Fruit fly (Drosophila melanogaster) whole organism, embryonic: ENCODE measurements around the gene Prim2.
A peak's percentile ranks its signal among the peaks of the same experiment; 100 is the strongest.

Experiments
- ATbp ChIP-seq: fragments of 200-800 bp; sonication (Bioruptor generic); optimal IDR thresholded peaks from 2 replicates; lab custom pipeline; 2017; ENCODE audit warnings: missing biosample characterization, mild to moderate bottlenecking, missing genetic modification characterization, missing genetic modification reagents
- B-H1 ChIP-seq: fragments of 200-800 bp; sonication (Bioruptor generic); IDR thresholded peaks from 3 replicates; pipeline ENCODE4 v1.3.6; 2022; ENCODE audit warnings: missing biosample characterization, missing genetic modification characterization
- Blimp-1 ChIP-seq: fragments of 200-800 bp; sonication (Bioruptor generic); optimal IDR thresholded peaks from 3 replicates; lab custom pipeline; 2018; ENCODE audit warnings: missing biosample characterization, missing genetic modification characterization, mild to moderate bottlenecking, moderate library complexity, missing genetic modification reagents
- CG11723 ChIP-seq: fragments of 200-800 bp; sonication (Bioruptor generic); optimal IDR thresholded peaks from 2 replicates; lab custom pipeline; 2017; ENCODE audit warnings: missing biosample characterization, mild to moderate bottlenecking, missing genetic modification characterization
- CG12155 ChIP-seq: fragments of 200-800 bp; sonication (Bioruptor generic); optimal IDR thresholded peaks from 3 replicates; lab custom pipeline; 2016; ENCODE audit warnings: missing biosample characterization, missing genetic modification characterization
- CG13775 ChIP-seq: fragments of 200-800 bp; sonication (Bioruptor generic); optimal IDR thresholded peaks from 3 replicates; lab custom pipeline; 2017; ENCODE audit warnings: missing biosample characterization, mild to moderate bottlenecking, missing genetic modification characterization
- CG14050 ChIP-seq: fragments of 200-800 bp; sonication (Bioruptor generic); IDR thresholded peaks from 3 replicates; pipeline ENCODE4 v1.3.6; 2022; ENCODE audit warnings: missing biosample characterization, missing genetic modification characterization
- CG14710 ChIP-seq: fragments of 200-800 bp; sonication (Bioruptor generic); optimal IDR thresholded peaks from 3 replicates; lab custom pipeline; 2019; ENCODE audit warnings: missing biosample characterization, mild to moderate bottlenecking, missing genetic modification characterization, moderate library complexity
- CG14860 ChIP-seq: fragments of 200-800 bp; sonication (Bioruptor generic); IDR thresholded peaks from 3 replicates; pipeline ENCODE4 v1.3.6; 2022; ENCODE audit warnings: missing biosample characterization, missing genetic modification characterization; ENCODE audit not compliant: partially characterized antibody
- CG15514 ChIP-seq: fragments of 200-800 bp; sonication (Bioruptor generic); optimal IDR thresholded peaks from 3 replicates; lab custom pipeline; 2017; ENCODE audit warnings: missing biosample characterization, missing genetic modification characterization, mild to moderate bottlenecking, moderate library complexity, missing genetic modification reagents
- CG15601 ChIP-seq: fragments of 200-800 bp; sonication (Bioruptor generic); optimal IDR thresholded peaks from 3 replicates; lab custom pipeline; 2019; ENCODE audit warnings: missing biosample characterization, mild to moderate bottlenecking, missing genetic modification characterization, moderate library complexity
- CG15696 ChIP-seq: fragments of 200-800 bp; sonication (Bioruptor generic); optimal IDR thresholded peaks from 2 replicates; lab custom pipeline; 2019; ENCODE audit warnings: missing biosample characterization, mild to moderate bottlenecking, missing genetic modification characterization, moderate library complexity
- CG16815 ChIP-seq: fragments of 200-800 bp; sonication (Bioruptor generic); optimal IDR thresholded peaks from 3 replicates; lab custom pipeline; 2017; ENCODE audit warnings: missing biosample characterization, mild to moderate bottlenecking, missing genetic modification characterization
- CG17385 ChIP-seq: fragments of 200-800 bp; sonication (Bioruptor generic); optimal IDR thresholded peaks from 3 replicates; lab custom pipeline; 2018; ENCODE audit warnings: missing biosample characterization, mild to moderate bottlenecking, missing genetic modification characterization
- CG17612 ChIP-seq: fragments of 200-800 bp; sonication (Bioruptor generic); IDR thresholded peaks from 2 replicates; pipeline ENCODE4 v1.3.6; 2022; ENCODE audit warnings: missing biosample characterization, missing genetic modification characterization
- CG1792 ChIP-seq: fragments of 200-800 bp; sonication (Bioruptor generic); optimal IDR thresholded peaks from 2 replicates; lab custom pipeline; 2016; ENCODE audit warnings: missing biosample characterization, missing genetic modification characterization
- CG30431 ChIP-seq: fragments of 200-800 bp; sonication (Bioruptor generic); optimal IDR thresholded peaks from 2 replicates; lab custom pipeline; 2017; ENCODE audit warnings: missing biosample characterization, missing genetic modification characterization
- CG31441 ChIP-seq: fragments of 200-800 bp; sonication (Bioruptor generic); IDR thresholded peaks from 2 replicates; pipeline ENCODE4 v1.3.6; 2022; ENCODE audit warnings: missing biosample characterization, missing genetic modification characterization
- CG4424 ChIP-seq: fragments of 200-800 bp; sonication (Bioruptor generic); optimal IDR thresholded peaks from 3 replicates; lab custom pipeline; 2016; ENCODE audit warnings: missing biosample characterization, missing genetic modification characterization
- CG4617 ChIP-seq: fragments of 200-800 bp; sonication (Bioruptor generic); optimal IDR thresholded peaks from 3 replicates; lab custom pipeline; 2016; ENCODE audit warnings: missing biosample characterization, missing genetic modification characterization, borderline replicate concordance
- CG6254 ChIP-seq: fragments of 200-800 bp; sonication (Bioruptor generic); optimal IDR thresholded peaks from 3 replicates; lab custom pipeline; 2017; ENCODE audit warnings: mild to moderate bottlenecking, missing biosample characterization, missing genetic modification reagents, missing genetic modification characterization
- CG8089 ChIP-seq: fragments of 200-800 bp; sonication (Bioruptor generic); optimal IDR thresholded peaks from 3 replicates; lab custom pipeline; 2016; ENCODE audit warnings: missing biosample characterization, missing genetic modification characterization
- CG8765 ChIP-seq: fragments of 200-800 bp; sonication (Bioruptor generic); IDR thresholded peaks from 2 replicates; pipeline ENCODE4 v1.3.6; 2022; ENCODE audit warnings: missing biosample characterization, missing genetic modification characterization
- Chrac-16 ChIP-seq: fragments of 200-800 bp; sonication (Bioruptor generic); optimal IDR thresholded peaks from 3 replicates; lab custom pipeline; 2016; ENCODE audit warnings: missing biosample characterization, missing genetic modification characterization
- D ChIP-seq, 2 experiments: fragments of 200-800 bp in 1 of 2; fragments of >200 bp in 1 of 2; sonication (Bioruptor generic) in 1 of 2; optimal IDR thresholded peaks; 2 replicates in 1 of 2; 3 replicates in 1 of 2; lab custom pipeline; 2017; ENCODE audit warnings: mild to moderate bottlenecking in 1 of 2, missing biosample characterization in 1 of 2, missing genetic modification characterization in 1 of 2, missing genetic modification reagents in 1 of 2
- E2f1 ChIP-seq: fragments of 200-800 bp; sonication (Bioruptor generic); IDR thresholded peaks from 2 replicates; pipeline ENCODE4 v1.3.6; 2022; ENCODE audit warnings: missing biosample characterization, missing genetic modification characterization
- Fer3 ChIP-seq: fragments of 200-800 bp; sonication (Bioruptor generic); optimal IDR thresholded peaks from 2 replicates; lab custom pipeline; 2018; ENCODE audit warnings: missing biosample characterization, mild to moderate bottlenecking, missing genetic modification characterization, moderate library complexity
- Neu2 ChIP-seq: fragments of 200-800 bp; sonication (Bioruptor generic); optimal IDR thresholded peaks from 3 replicates; lab custom pipeline; 2016; ENCODE audit warnings: missing biosample characterization, missing genetic modification characterization, borderline replicate concordance
- Oli ChIP-seq: fragments of 200-800 bp; sonication (Bioruptor generic); optimal IDR thresholded peaks from 2 replicates; lab custom pipeline; 2018; ENCODE audit warnings: missing biosample characterization, mild to moderate bottlenecking, missing genetic modification characterization, moderate library complexity
- Ssrp ChIP-seq: fragments of 200-800 bp; sonication (Bioruptor generic); optimal IDR thresholded peaks from 2 replicates; lab custom pipeline; 2018; ENCODE audit warnings: missing biosample characterization, mild to moderate bottlenecking, missing genetic modification characterization, moderate library complexity
- Usf ChIP-seq: fragments of 200-800 bp; sonication (Bioruptor generic); optimal IDR thresholded peaks from 2 replicates; lab custom pipeline; 2017; ENCODE audit warnings: missing genotype, missing biosample characterization, missing genetic modification characterization
- Xrp1 ChIP-seq: fragments of 200-800 bp; sonication (Bioruptor generic); IDR thresholded peaks from 2 replicates; pipeline ENCODE4 v1.3.6; 2022; ENCODE audit warnings: missing biosample characterization, missing genetic modification characterization
- amos ChIP-seq: fragments of 200-800 bp; sonication (Bioruptor generic); IDR thresholded peaks from 2 replicates; pipeline ENCODE4 v1.3.6; 2022; ENCODE audit warnings: missing biosample characterization, missing genetic modification characterization; ENCODE audit not compliant: partially characterized antibody
- corto ChIP-seq: fragments of 200-800 bp; sonication (Bioruptor generic); optimal IDR thresholded peaks from 2 replicates; lab custom pipeline; 2016; ENCODE audit warnings: missing biosample characterization, mild to moderate bottlenecking, missing genetic modification characterization, moderate library complexity
- eve ChIP-seq, 2 experiments: fragments of >200 bp; optimal IDR thresholded peaks; 2 replicates each; lab custom pipeline; 2017; ENCODE audit warnings: missing biosample characterization in 2 of 2, missing genetic modification characterization in 2 of 2
- fd96Cb ChIP-seq: fragments of 200-800 bp; sonication (Bioruptor generic); optimal IDR thresholded peaks from 2 replicates; lab custom pipeline; 2018; ENCODE audit warnings: missing biosample characterization, mild to moderate bottlenecking, missing genetic modification characterization, moderate library complexity
- gsb-n ChIP-seq: fragments of 200-800 bp; sonication (Bioruptor generic); optimal IDR thresholded peaks from 3 replicates; lab custom pipeline; 2018; ENCODE audit warnings: missing biosample characterization, mild to moderate bottlenecking, missing genetic modification characterization
- hkb ChIP-seq, 2 experiments: fragments of 200-800 bp in 1 of 2; fragments of >200 bp in 1 of 2; sonication (Bioruptor generic) in 1 of 2; IDR thresholded peaks in 1 of 2; optimal IDR thresholded peaks in 1 of 2; 2 replicates each; pipeline versions ENCODE4 v1.3.6 to Lab custom; 2017 to 2022; ENCODE audit warnings: missing biosample characterization in 1 of 2, missing genetic modification characterization in 1 of 2
- ken ChIP-seq: fragments of 200-800 bp; sonication (Bioruptor generic); IDR thresholded peaks from 3 replicates; pipeline ENCODE4 v1.3.6; 2022; ENCODE audit warnings: missing biosample characterization, missing genetic modification characterization
- pb ChIP-seq: fragments of 200-800 bp; sonication (Bioruptor generic); optimal IDR thresholded peaks from 3 replicates; lab custom pipeline; 2016; ENCODE audit warnings: missing biosample characterization, missing genetic modification characterization
- prd ChIP-seq, 3 experiments: fragments of >200 bp in 2 of 3; fragments of 200-800 bp in 1 of 3; sonication (Bioruptor generic) in 1 of 3; optimal IDR thresholded peaks in 2 of 3; IDR thresholded peaks in 1 of 3; 2 replicates in 2 of 3; 3 replicates in 1 of 3; pipeline versions ENCODE4 v1.3.6 to Lab custom; 2017 to 2022; ENCODE audit warnings: missing biosample characterization in 1 of 3, missing genetic modification characterization in 1 of 3
- sens-2 ChIP-seq: fragments of 200-800 bp; sonication (Bioruptor generic); IDR thresholded peaks from 2 replicates; pipeline ENCODE4 v1.3.6; 2022; ENCODE audit warnings: missing biosample characterization, missing genetic modification characterization
- tap ChIP-seq: fragments of 200-800 bp; optimal IDR thresholded peaks from 3 replicates; lab custom pipeline; 2019; ENCODE audit warnings: missing biosample characterization, mild to moderate bottlenecking, missing genetic modification characterization, moderate library complexity
- tna ChIP-seq: fragments of 200-800 bp; sonication (Bioruptor generic); IDR thresholded peaks from 2 replicates; pipeline ENCODE4 v1.3.6; 2022; ENCODE audit warnings: missing biosample characterization, missing genetic modification characterization; ENCODE audit not compliant: partially characterized antibody
- zen ChIP-seq: fragments of 200-800 bp; sonication (Bioruptor generic); optimal IDR thresholded peaks from 3 replicates; lab custom pipeline; 2018; ENCODE audit warnings: missing biosample characterization, mild to moderate bottlenecking, missing genetic modification characterization, moderate library complexity
- zfh1 ChIP-seq: fragments of 200-800 bp; sonication (Bioruptor generic); IDR thresholded peaks from 3 replicates; pipeline ENCODE4 v1.3.6; 2022; ENCODE audit warnings: missing biosample characterization, missing genetic modification characterization

The Prim2 gene

DNA sequence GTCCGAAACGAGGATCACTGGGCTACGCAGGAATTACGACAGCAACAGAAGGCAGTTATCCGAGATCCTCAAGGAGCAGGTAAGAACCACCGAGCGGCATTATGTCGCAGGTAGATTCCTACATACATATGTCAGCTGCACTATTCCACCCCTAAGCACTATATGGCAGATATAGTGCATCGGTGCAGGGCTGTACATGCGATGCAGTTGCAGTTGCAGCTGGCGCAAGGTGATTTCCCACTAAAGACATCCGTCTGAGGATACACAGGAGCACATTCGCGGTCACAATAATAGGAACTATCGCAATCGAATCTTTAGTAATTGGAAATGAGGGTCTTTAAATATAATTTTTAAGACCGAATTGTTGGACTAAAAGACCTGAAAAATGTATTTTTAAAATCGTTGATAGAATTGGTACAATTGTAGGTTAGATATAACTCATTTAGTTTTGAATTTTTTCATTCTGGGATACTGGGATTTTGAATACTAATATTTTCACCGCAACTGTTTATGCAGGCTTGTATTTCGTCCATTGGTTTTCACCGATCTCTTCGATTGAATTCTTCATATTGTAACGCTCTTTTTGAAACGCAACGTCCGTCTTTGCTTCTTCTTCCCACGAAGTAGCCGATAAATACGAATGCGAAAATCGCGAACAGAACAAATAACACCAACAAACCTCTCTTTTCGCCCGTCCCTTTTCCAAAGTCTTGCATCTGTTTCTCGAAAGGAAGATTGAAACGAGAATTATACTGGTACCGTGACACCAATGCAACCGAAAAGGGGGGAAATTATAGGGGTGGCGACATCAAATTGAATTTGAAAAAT is 41.5 kb upstream of the Prim2 start (continued):
- TF ChIP-seq B-H1 (GFP tag; lab: Robert Waterston, UW) (no peak), tap (no peak), D (optimal IDR thresholded peaks at IDR 0.05; lab: Kevin White, UChicago) (peak; percentile 47), D (GFP tag; optimal IDR thresholded peaks at IDR 0.05; lab: Kevin White, UChicago) (peak; percentile 8), tna (no peak), CG1792 (no peak), CG16815 (peak; percentile 50), CG13775 (GFP tag; lab: Kevin White, UChicago) (peak; percentile 45), CG17612 (no peak), CG4617 (GFP tag; lab: Kevin White, UChicago) (no peak), fd96Cb (tag; lab: Kevin White, UChicago) (peak; percentile 12), CG31441 (GFP tag; lab: Robert Waterston, UW) (peak; percentile 56), CG17385 (GFP tag; lab: Kevin White, UChicago) (peak; percentile 54), CG14050 (GFP tag; lab: Robert Waterston, UW) (no peak), ATbp (GFP tag; lab: Kevin White, UChicago) (no peak), Oli (tag; lab: Kevin White, UChicago) (peak; percentile 32), Ssrp (tag; lab: Kevin White, UChicago) (peak; percentile 39), pb (GFP tag; lab: Kevin White, UChicago) (no peak), zen (tag; lab: Kevin White, UChicago) (peak; percentile 93), sens-2 (GFP tag; lab: Robert Waterston, UW) (no peak), CG15514 (GFP tag; lab: Kevin White, UChicago) (no peak), E2f1 (GFP tag; lab: Robert Waterston, UW) (no peak), hkb (optimal IDR thresholded peaks at IDR 0.05; lab: Kevin White, UChicago) (no peak), hkb (GFP tag; IDR thresholded peaks at IDR 0.05; lab: Robert Waterston, UW) (no peak), Usf (GFP tag; lab: Kevin White, UChicago) (peak; percentile 44), Neu2 (GFP tag; lab: Kevin White, UChicago) (peak; percentile 76), amos (GFP tag; lab: Robert Waterston, UW) (0 out of 2 replicates have a peak, but pooled peaks have one; percentile 39), prd (optimal IDR thresholded peaks at IDR 0.05; lab: Kevin White, UChicago) (no peak), prd (GFP tag; IDR thresholded peaks at IDR 0.05; lab: Robert Waterston, UW) (peak; percentile 84), CG4424 (GFP tag; lab: Kevin White, UChicago) (peak; percentile 25), CG11723 (no peak), CG14860 (GFP tag; lab: Robert Waterston, UW) (no peak), Fer3 (tag; lab: Kevin White, UChicago) (no peak), ken (GFP tag; lab: Robert Waterston, UW) (0 out of 3 replicates have a peak, but pooled peaks have one; percentile 13), zfh1 (GFP tag; lab: Robert Waterston, UW) (peak; percentile 75), gsb-n (tag; lab: Kevin White, UChicago) (peak; percentile 47), CG30431 (GFP tag; lab: Kevin White, UChicago) (peak; percentile 30), corto (GFP tag; lab: Kevin White, UChicago) (peak; percentile 57), CG8765 (GFP tag; lab: Robert Waterston, UW) (0 out of 2 replicates have a peak, but pooled peaks have one; percentile 49), Blimp-1 (GFP tag; lab: Kevin White, UChicago) (no peak), eve (GFP tag; optimal IDR thresholded peaks at IDR 0.05; lab: Kevin White, UChicago) (peak in 1 of 2 experiments; percentile 60), CG14710 (peak; percentile 73), CG6254 (peak; percentile 37), CG8089 (GFP tag; lab: Kevin White, UChicago) (no peak), CG15601 (tag; lab: Kevin White, UChicago) (no peak), Xrp1 (GFP tag; lab: Robert Waterston, UW) (peak; percentile 76), CG12155 (GFP tag; lab: Kevin White, UChicago) (no peak), CG15696 (peak; percentile 95), Chrac-16 (GFP tag; lab: Kevin White, UChicago) (peak; percentile 5)
